Worm (Caenorhabditis elegans) whole organism, late embryonic: ENCODE data around the gene Y5H2B.3.

Source experiments
- C08G9.2 ChIP-seq: sonication (generic microtip); optimal IDR thresholded peaks from 2 replicates; lab custom pipeline; 2016; ENCODE audit warnings: mild to moderate bottlenecking, missing genetic modification characterization, moderate library complexity, missing compliant biosample characterization
- C38D4.7 ChIP-seq: fragments of 200-800 bp; sonication (Bioruptor generic); optimal IDR thresholded peaks from 2 replicates; lab custom pipeline; 2018; ENCODE audit warnings: mild to moderate bottlenecking, missing genetic modification characterization, moderate library complexity, missing compliant biosample characterization
- F13H6.1 ChIP-seq: sonication (generic microtip); optimal IDR thresholded peaks from 2 replicates; lab custom pipeline; 2016; ENCODE audit warnings: missing genetic modification characterization, missing compliant biosample characterization
- T23F11.4 ChIP-seq: fragments of 200-800 bp; sonication (Bioruptor generic); optimal IDR thresholded peaks from 2 replicates; lab custom pipeline; 2018; ENCODE audit warnings: mild to moderate bottlenecking, missing genetic modification characterization, missing compliant biosample characterization
- Y22D7AL.16 ChIP-seq: sonication (generic microtip); optimal IDR thresholded peaks from 2 replicates; lab custom pipeline; 2016; ENCODE audit warnings: missing genetic modification characterization, missing compliant biosample characterization
- ceh-14 ChIP-seq: sonication (generic microtip); optimal IDR thresholded peaks from 2 replicates; lab custom pipeline; 2016; ENCODE audit warnings: missing genotype, missing genetic modification characterization, missing compliant biosample characterization
- ceh-18 ChIP-seq: sonication (generic microtip); optimal IDR thresholded peaks from 2 replicates; lab custom pipeline; 2016; ENCODE audit warnings: missing genetic modification characterization, missing compliant biosample characterization
- ceh-19 ChIP-seq: fragments of 200-800 bp; sonication (Bioruptor generic); optimal IDR thresholded peaks from 2 replicates; lab custom pipeline; 2018; ENCODE audit warnings: mild to moderate bottlenecking, missing genetic modification characterization, missing compliant biosample characterization
- ceh-2 ChIP-seq: sonication (generic microtip); optimal IDR thresholded peaks from 2 replicates; lab custom pipeline; 2016; ENCODE audit warnings: missing genotype, missing genetic modification characterization, missing compliant biosample characterization
- ceh-31 ChIP-seq: sonication (generic microtip); optimal IDR thresholded peaks from 2 replicates; lab custom pipeline; 2016; ENCODE audit warnings: missing genetic modification characterization, missing compliant biosample characterization
- ceh-34 ChIP-seq: sonication (generic microtip); optimal IDR thresholded peaks from 2 replicates; lab custom pipeline; 2016; ENCODE audit warnings: mild to moderate bottlenecking, missing genetic modification characterization, missing compliant biosample characterization
- ceh-45 ChIP-seq: fragments of 200-800 bp; sonication (Bioruptor generic); IDR thresholded peaks from 2 replicates; pipeline ENCODE4 v1.3.6; 2022; ENCODE audit warnings: missing genetic modification reagents, missing genetic modification characterization, missing compliant biosample characterization
- ceh-48 ChIP-seq: sonication (generic microtip); optimal IDR thresholded peaks from 2 replicates; lab custom pipeline; 2016; ENCODE audit warnings: missing genetic modification characterization, inconsistent platforms, missing compliant biosample characterization
- che-1 ChIP-seq: sonication (generic microtip); optimal IDR thresholded peaks from 2 replicates; lab custom pipeline; 2016; ENCODE audit warnings: mild to moderate bottlenecking, missing genetic modification characterization, missing compliant biosample characterization
- dve-1 ChIP-seq: sonication (generic microtip); optimal IDR thresholded peaks from 2 replicates; lab custom pipeline; 2017; ENCODE audit warnings: antibody characterized with exemption, mild to moderate bottlenecking, missing genetic modification characterization, missing compliant biosample characterization
- elt-4 ChIP-seq: sonication (generic microtip); optimal IDR thresholded peaks from 2 replicates; lab custom pipeline; 2016; ENCODE audit warnings: missing genetic modification characterization, missing compliant biosample characterization
- ets-4 ChIP-seq: sonication (generic microtip); optimal IDR thresholded peaks from 2 replicates; lab custom pipeline; 2016; ENCODE audit warnings: missing genetic modification characterization, missing compliant biosample characterization
- eyg-1 ChIP-seq: sonication (generic microtip); optimal IDR thresholded peaks from 2 replicates; lab custom pipeline; 2016; ENCODE audit warnings: missing genotype, missing genetic modification characterization, missing compliant biosample characterization
- fkh-6 ChIP-seq: sonication (generic microtip); optimal IDR thresholded peaks from 2 replicates; lab custom pipeline; 2016; ENCODE audit warnings: missing genetic modification characterization, missing compliant biosample characterization
- gmeb-2 ChIP-seq: sonication (generic microtip); optimal IDR thresholded peaks from 2 replicates; lab custom pipeline; 2016; ENCODE audit warnings: missing genetic modification characterization, inconsistent platforms, missing compliant biosample characterization
- hlh-15 ChIP-seq: sonication (generic microtip); optimal IDR thresholded peaks from 2 replicates; lab custom pipeline; 2016; ENCODE audit warnings: missing genetic modification characterization, missing compliant biosample characterization
- hlh-30 ChIP-seq: sonication (generic microtip); optimal IDR thresholded peaks from 2 replicates; lab custom pipeline; 2017; ENCODE audit warnings: antibody characterized with exemption, missing genetic modification characterization, missing compliant biosample characterization; ENCODE audit not compliant: insufficient read depth
- hlh-6 ChIP-seq: sonication (generic microtip); optimal IDR thresholded peaks from 2 replicates; lab custom pipeline; 2016; ENCODE audit warnings: missing genotype, missing genetic modification characterization, missing compliant biosample characterization
- lin-11 ChIP-seq: fragments of 200-800 bp; sonication (Bioruptor generic); optimal IDR thresholded peaks from 2 replicates; lab custom pipeline; 2018; ENCODE audit warnings: mild to moderate bottlenecking, missing genetic modification characterization, missing compliant biosample characterization
- mec-3 ChIP-seq: sonication (generic microtip); optimal IDR thresholded peaks from 2 replicates; lab custom pipeline; 2016; ENCODE audit warnings: borderline replicate concordance, missing genetic modification characterization, missing compliant biosample characterization
- nhr-11 ChIP-seq: fragments of 150-350 bp; optimal IDR thresholded peaks from 2 replicates; lab custom pipeline; 2014; ENCODE audit warnings: missing biosample characterization, missing genetic modification characterization
- pag-3 ChIP-seq: sonication (generic microtip); optimal IDR thresholded peaks from 2 replicates; lab custom pipeline; 2016; ENCODE audit warnings: missing compliant biosample characterization, missing genetic modification characterization, borderline replicate concordance
- pax-1 ChIP-seq: fragments of 150-350 bp; optimal IDR thresholded peaks from 2 replicates; lab custom pipeline; 2014; ENCODE audit warnings: missing biosample characterization, missing genetic modification characterization
- pha-2 ChIP-seq: sonication (generic microtip); optimal IDR thresholded peaks from 2 replicates; lab custom pipeline; 2017; ENCODE audit warnings: mild to moderate bottlenecking, missing genetic modification characterization, missing compliant biosample characterization
- ref-2 ChIP-seq: sonication (generic microtip); optimal IDR thresholded peaks from 2 replicates; lab custom pipeline; 2016; ENCODE audit warnings: missing genetic modification characterization, missing compliant biosample characterization
- rnt-1 ChIP-seq: sonication (generic microtip); optimal IDR thresholded peaks from 2 replicates; lab custom pipeline; 2016; ENCODE audit warnings: missing genetic modification characterization, missing compliant biosample characterization
- sox-2 ChIP-seq: fragments of 200-800 bp; sonication (Bioruptor generic); IDR thresholded peaks from 2 replicates; pipeline ENCODE4 v1.3.6; 2022; ENCODE audit warnings: missing genetic modification reagents, missing genetic modification characterization, missing compliant biosample characterization
- sox-4 ChIP-seq: sonication (generic microtip); optimal IDR thresholded peaks from 2 replicates; lab custom pipeline; 2017; ENCODE audit warnings: mild to moderate bottlenecking, missing genetic modification characterization, inconsistent platforms, missing compliant biosample characterization
- syd-9 ChIP-seq: sonication (generic microtip); optimal IDR thresholded peaks from 2 replicates; lab custom pipeline; 2016; ENCODE audit warnings: mild to moderate bottlenecking, missing genetic modification characterization, moderate library complexity, missing compliant biosample characterization
- tbx-2 ChIP-seq: sonication (generic microtip); optimal IDR thresholded peaks from 2 replicates; lab custom pipeline; 2016; ENCODE audit warnings: missing genetic modification characterization, missing compliant biosample characterization
- ttx-3 ChIP-seq: sonication (generic microtip); optimal IDR thresholded peaks from 2 replicates; lab custom pipeline; 2016; ENCODE audit warnings: missing genetic modification reagents, missing genetic modification characterization, missing compliant biosample characterization
- unc-42 ChIP-seq: sonication (generic microtip); optimal IDR thresholded peaks from 2 replicates; lab custom pipeline; 2016; ENCODE audit warnings: missing genotype, missing genetic modification characterization, missing compliant biosample characterization
- unc-55 ChIP-seq: sonication (generic microtip); optimal IDR thresholded peaks from 2 replicates; lab custom pipeline; 2017; ENCODE audit warnings: missing biosample characterization, missing genetic modification reagents, missing genetic modification characterization
- ztf-16 ChIP-seq: sonication (generic microtip); optimal IDR thresholded peaks from 2 replicates; lab custom pipeline; 2017; ENCODE audit warnings: missing genetic modification characterization, missing compliant biosample characterization

The Y5H2B.3 gene

DNA sequence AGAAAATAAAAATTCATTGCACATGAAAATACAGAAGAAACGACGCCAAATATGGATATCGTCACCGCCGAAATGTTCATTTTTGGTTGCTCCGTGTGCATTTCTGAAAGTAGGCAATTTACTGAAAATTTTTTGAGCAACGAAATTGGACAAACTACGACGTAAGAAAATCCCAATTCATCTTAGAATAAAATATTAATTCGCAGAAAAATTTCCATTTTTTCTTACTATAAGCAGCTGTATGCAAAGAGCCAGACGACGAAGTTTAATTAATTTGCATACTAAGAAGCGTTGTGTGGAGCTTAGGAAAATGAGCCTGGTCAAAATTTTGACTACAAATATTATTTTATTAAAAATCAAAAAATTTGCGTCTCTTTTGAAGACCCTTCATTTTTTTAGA, 21.4 kb upstream of the Y5H2B.3 start, which contains the start of gene srbc-19:
Gene srbc-19, minus strand, starts transcription at position 101 of the 400 bp plus-strand sequence.
- TF ChIP-seq eyg-1 (tag; lab: Kevin White, UChicago) (no peak), ceh-31 (tag; lab: Kevin White, UChicago) (no peak), elt-4 (tag; lab: Kevin White, UChicago) (no peak), fkh-6 (tag; lab: Kevin White, UChicago) (no peak), T23F11.4 (GFP tag; lab: Kevin White, UChicago) (no peak), unc-42 (no peak), lin-11 (no peak), hlh-15 (no peak), hlh-6 (tag; lab: Kevin White, UChicago) (no peak), pag-3 (tag; lab: Kevin White, UChicago) (no peak), F13H6.1 (tag; lab: Kevin White, UChicago) (no peak), ceh-19 (GFP tag; lab: Kevin White, UChicago) (no peak), pax-1 (tag; lab: Kevin White, UChicago) (no peak), gmeb-2 (tag; lab: Kevin White, UChicago) (no peak), dve-1 (tag; lab: Kevin White, UChicago) (no peak), C08G9.2 (tag; lab: Kevin White, UChicago) (no peak), ttx-3 (tag; lab: Kevin White, UChicago) (no peak)

DNA sequence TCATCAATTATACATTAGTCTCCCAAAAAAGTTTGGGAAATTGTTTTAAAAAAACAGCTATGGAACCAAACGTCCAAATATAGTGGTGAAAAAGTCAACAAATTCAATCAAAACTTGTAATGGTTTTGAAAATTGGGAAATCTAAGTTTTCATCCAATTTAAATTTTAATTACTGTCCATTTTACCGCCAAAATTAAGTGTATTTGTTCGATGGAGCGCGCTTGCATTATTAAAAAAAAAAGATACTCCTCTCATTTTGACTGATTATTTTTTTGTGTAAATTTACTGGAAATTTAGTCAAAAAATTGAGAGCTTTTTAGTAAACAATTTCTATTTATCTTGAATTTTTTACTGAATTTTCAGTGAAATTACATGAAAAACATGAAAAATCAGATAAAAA, 13.6 kb upstream of the Y5H2B.3 start:
- TF ChIP-seq F13H6.1 (tag; lab: Kevin White, UChicago) (no peak), fkh-6 (tag; lab: Kevin White, UChicago) (no peak), C38D4.7 (no peak), ttx-3 (tag; lab: Kevin White, UChicago) (no peak), Y22D7AL.16 (no peak), syd-9 (tag; lab: Kevin White, UChicago) (no peak), nhr-11 (tag; lab: Kevin White, UChicago) (no peak), ceh-19 (GFP tag; lab: Kevin White, UChicago) (no peak), rnt-1 (tag; lab: Kevin White, UChicago) (no peak), lin-11 (no peak), sox-4 (tag; lab: Kevin White, UChicago) (no peak), ceh-45 (GFP tag; lab: Robert Waterston, UW) (no peak), ceh-18 (tag; lab: Kevin White, UChicago) (no peak), ref-2 (tag; lab: Kevin White, UChicago) (no peak), sox-2 (GFP tag; lab: Robert Waterston, UW) (no peak), ceh-14 (tag; lab: Kevin White, UChicago) (no peak), dve-1 (tag; lab: Kevin White, UChicago) (no peak)

DNA sequence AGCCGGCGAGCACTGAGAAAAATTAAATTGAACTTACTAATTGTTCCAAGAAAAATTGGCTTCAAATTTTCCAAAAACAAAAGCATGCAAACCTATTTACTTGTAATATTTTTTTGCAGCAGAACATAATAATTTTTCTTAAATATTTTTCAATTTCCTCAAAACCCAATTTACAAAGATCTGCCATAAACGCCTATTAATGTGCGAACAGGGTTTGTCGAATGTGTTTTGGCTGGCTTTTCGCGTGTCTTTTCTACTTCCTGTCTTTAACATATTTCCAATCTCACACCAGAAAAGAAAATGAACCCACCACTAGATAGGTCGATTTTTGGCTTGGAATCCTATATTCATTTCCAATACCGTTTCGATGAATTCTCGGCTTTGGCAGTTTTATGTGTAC, 12.9 kb upstream of the Y5H2B.3 start, which contains the start of gene C45H4.18:
Gene C45H4.18, plus strand, starts transcription at position 301 of the 400 bp plus-strand sequence.
- TF ChIP-seq hlh-6 (tag; lab: Kevin White, UChicago) (no peak), hlh-30 (no peak), pha-2 (tag; lab: Kevin White, UChicago) (no peak), ceh-18 (tag; lab: Kevin White, UChicago) (no peak), ceh-31 (tag; lab: Kevin White, UChicago) (no peak), ceh-2 (tag; lab: Kevin White, UChicago) (no peak), ztf-16 (no peak), che-1 (tag; lab: Kevin White, UChicago) (no peak), ets-4 (no peak), ceh-34 (no peak), mec-3 (tag; lab: Kevin White, UChicago) (no peak), ceh-48 (tag; lab: Kevin White, UChicago) (no peak), ceh-19 (GFP tag; lab: Kevin White, UChicago) (no peak), tbx-2 (tag; lab: Kevin White, UChicago) (no peak), unc-55 (GFP tag; lab: Kevin White, UChicago) (no peak), gmeb-2 (tag; lab: Kevin White, UChicago) (no peak)
